Worm (Caenorhabditis elegans): ENCODE data around the gene ZK593.3.

ZK593.3 gene

ce11 chrIV:10918877-10919560 is 3.5 kb downstream of the ZK593.3 start (continued):
- TF ChIP-seq mep-1 (tag; optimal IDR thresholded peaks at IDR 0.05) (peak; percentile 87), vab-7 (GFP tag; IDR thresholded peaks at IDR 0.05) (peak; percentile 39; the same call in 1 of the 2 replicates), hif-1 (tag; optimal IDR thresholded peaks at IDR 0.05) (peak; percentile 89 to 99), lin-29 (GFP tag; IDR thresholded peaks at IDR 0.05) (no peak), pqm-1 (tag; optimal IDR thresholded peaks at IDR 0.05) (peak; percentile 3), T20F7.1 (GFP tag; optimal IDR thresholded peaks at IDR 0.05) (peak; percentile 56), mxl-3 (GFP tag; optimal IDR thresholded peaks at IDR 0.05) (peak; percentile 89), set-16 (GFP tag; IDR thresholded peaks at IDR 0.05) (no peak), snpc-4 (tag; optimal IDR thresholded peaks at IDR 0.05) (no peak), nhr-10 (tag; optimal IDR thresholded peaks at IDR 0.05) (no peak), duxl-1 (tag; optimal IDR thresholded peaks at IDR 0.05; ENCODE audit: poor library complexity) (peak; percentile 42), nhr-42 (GFP tag; IDR thresholded peaks at IDR 0.05) (peak; percentile 42; the same call in 1 of the 2 replicates), arid-1 (GFP tag; conservative IDR thresholded peaks at IDR 0.05) (0 out of 2 replicates have a peak, but pooled peaks have one; percentile 36), saeg-2 (GFP tag; IDR thresholded peaks at IDR 0.05) (no peak), ztf-7 (tag; optimal IDR thresholded peaks at IDR 0.05) (no peak), Y48G9A.11 (GFP tag; IDR thresholded peaks at IDR 0.05) (no peak), F26F4.8 (GFP tag; conservative IDR thresholded peaks at IDR 0.05) (no peak), zip-2 (tag; optimal IDR thresholded peaks at IDR 0.05) (no peak), zip-11 (GFP tag; IDR thresholded peaks at IDR 0.05) (no peak), lin-1 (GFP tag; IDR thresholded peaks at IDR 0.05) (peak; percentile 48; the same call in 1 of the 2 replicates), dmd-6 (GFP tag; IDR thresholded peaks at IDR 0.05) (peak; percentile 64), Y105C5A.15 (GFP tag; IDR thresholded peaks at IDR 0.05) (no peak), nhr-41 (GFP tag; IDR thresholded peaks at IDR 0.05) (no peak), hmg-1.1 (GFP tag; IDR thresholded peaks at IDR 0.05) (peak; percentile 86), nhr-6 (tag; optimal IDR thresholded peaks at IDR 0.05) (peak; percentile 43), nhr-25 (tag; optimal IDR thresholded peaks at IDR 0.05; ENCODE audit: borderline replicate concordance, insufficient read depth) (no peak), unc-130 (GFP tag; optimal IDR thresholded peaks at IDR 0.05) (no peak), unc-62 (GFP tag; optimal IDR thresholded peaks at IDR 0.05 in 1 of 2) (peak in 1 of 2 experiments; percentile 96), unc-62 (tag; optimal IDR thresholded peaks at IDR 0.05) (no peak), nhr-102 (tag; optimal IDR thresholded peaks at IDR 0.05) (no peak)

ce11 chrIV:10919770-10920169 is 4.3 kb downstream of the ZK593.3 start, which contains the start of gene rbr-2:
Gene rbr-2 (plus strand): TSS chrIV:10920070.
- no peak for TF ChIP-seq nhr-237 (tag; optimal IDR thresholded peaks at IDR 0.05)
- peak; percentile 7 for TF ChIP-seq hlh-30 (tag; optimal IDR thresholded peaks at IDR 0.05; ENCODE audit: insufficient read depth)

ce11 chrIV:10933062-10933552 is 17.6 kb downstream of the ZK593.3 start, which contains the start of the genes dnc-1 and lsm-7:
Gene dnc-1 (minus strand): TSS chrIV:10933203.
Gene lsm-7 (plus strand): TSS chrIV:10933502.
- no peak for TF ChIP-seq jun-1 (tag; optimal IDR thresholded peaks at IDR 0.05)
- TF ChIP-seq unc-39 (tag; optimal IDR thresholded peaks at IDR 0.05), result no peak
- no peak for TF ChIP-seq attf-4 (tag; optimal IDR thresholded peaks at IDR 0.05)
- TF ChIP-seq Y75B8A.6 (GFP tag; IDR thresholded peaks at IDR 0.05), result no peak
- no peak for TF ChIP-seq spr-3 (GFP tag; optimal IDR thresholded peaks at IDR 0.05)
- peak; percentile 65; the same call in 1 of the 2 replicates for TF ChIP-seq ctbp-1 (GFP tag; IDR thresholded peaks at IDR 0.05)
- no peak for TF ChIP-seq cey-2 (tag; optimal IDR thresholded peaks at IDR 0.05; ENCODE audit: borderline replicate concordance, insufficient read depth)
- peak; percentile 70 for TF ChIP-seq nhr-77 (tag; optimal IDR thresholded peaks at IDR 0.05)
- TF ChIP-seq zag-1 (tag; optimal IDR thresholded peaks at IDR 0.05), result no peak
- no peak for TF ChIP-seq nhr-42 (GFP tag; IDR thresholded peaks at IDR 0.05)
- TF ChIP-seq F49E8.2 (tag; optimal IDR thresholded peaks at IDR 0.05; ENCODE audit: borderline replicate concordance), result no peak
- TF ChIP-seq ceh-32 (tag; optimal IDR thresholded peaks at IDR 0.05; ENCODE audit: poor library complexity), result no peak
- peak; percentile 41 for TF ChIP-seq nhr-11 (tag; optimal IDR thresholded peaks at IDR 0.05)
- no peak for TF ChIP-seq set-16 (GFP tag; IDR thresholded peaks at IDR 0.05)
- peak; percentile 8 for TF ChIP-seq mxl-3 (GFP tag; optimal IDR thresholded peaks at IDR 0.05)
- TF ChIP-seq duxl-1 (tag; optimal IDR thresholded peaks at IDR 0.05; ENCODE audit: poor library complexity), result no peak
- no peak for TF ChIP-seq gei-8 (GFP tag; optimal IDR thresholded peaks at IDR 0.05)
- no peak for TF ChIP-seq lin-15B (tag; optimal IDR thresholded peaks at IDR 0.05)
- TF ChIP-seq nhr-25 (tag; optimal IDR thresholded peaks at IDR 0.05; ENCODE audit: borderline replicate concordance, insufficient read depth), result peak; percentile 2
- TF ChIP-seq ztf-11 (tag; optimal IDR thresholded peaks at IDR 0.05), result no peak

All from whole organism, L4 larva.